Worm (Caenorhabditis elegans) whole organism, late embryonic: ENCODE measurements around the gene T20B5.2.

ENCODE experiments used
- C08G9.2 ChIP-seq: sonication (generic microtip); optimal IDR thresholded peaks from 2 replicates; lab custom pipeline; 2016; ENCODE audit warnings: mild to moderate bottlenecking, missing genetic modification characterization, moderate library complexity, missing compliant biosample characterization
- C38D4.7 ChIP-seq: fragments of 200-800 bp; sonication (Bioruptor generic); optimal IDR thresholded peaks from 2 replicates; lab custom pipeline; 2018; ENCODE audit warnings: mild to moderate bottlenecking, missing genetic modification characterization, moderate library complexity, missing compliant biosample characterization
- K02D7.2 ChIP-seq: sonication (generic microtip); optimal IDR thresholded peaks from 2 replicates; lab custom pipeline; 2017; ENCODE audit warnings: mild to moderate bottlenecking, missing genetic modification characterization, missing compliant biosample characterization
- K09A11.1 ChIP-seq: sonication (generic microtip); optimal IDR thresholded peaks from 2 replicates; lab custom pipeline; 2017; ENCODE audit warnings: antibody characterized with exemption, mild to moderate bottlenecking, missing genetic modification characterization, missing compliant biosample characterization; ENCODE audit not compliant: insufficient read depth
- T23F11.4 ChIP-seq: fragments of 200-800 bp; sonication (Bioruptor generic); optimal IDR thresholded peaks from 2 replicates; lab custom pipeline; 2018; ENCODE audit warnings: mild to moderate bottlenecking, missing genetic modification characterization, missing compliant biosample characterization
- Y22D7AL.16 ChIP-seq: sonication (generic microtip); optimal IDR thresholded peaks from 2 replicates; lab custom pipeline; 2016; ENCODE audit warnings: missing genetic modification characterization, missing compliant biosample characterization
- ahr-1 ChIP-seq: sonication (generic microtip); optimal IDR thresholded peaks from 2 replicates; lab custom pipeline; 2016; ENCODE audit warnings: missing genetic modification characterization, missing compliant biosample characterization
- ceh-14 ChIP-seq: sonication (generic microtip); optimal IDR thresholded peaks from 2 replicates; lab custom pipeline; 2016; ENCODE audit warnings: missing genotype, missing genetic modification characterization, missing compliant biosample characterization
- ceh-18 ChIP-seq: sonication (generic microtip); optimal IDR thresholded peaks from 2 replicates; lab custom pipeline; 2016; ENCODE audit warnings: missing genetic modification characterization, missing compliant biosample characterization
- ceh-2 ChIP-seq: sonication (generic microtip); optimal IDR thresholded peaks from 2 replicates; lab custom pipeline; 2016; ENCODE audit warnings: missing genotype, missing genetic modification characterization, missing compliant biosample characterization
- ceh-22 ChIP-seq: sonication (generic microtip); optimal IDR thresholded peaks from 2 replicates; lab custom pipeline; 2017; ENCODE audit warnings: missing biosample characterization, missing genetic modification characterization
- ceh-24 ChIP-seq: sonication (generic microtip); optimal IDR thresholded peaks from 2 replicates; lab custom pipeline; 2016; ENCODE audit warnings: mild to moderate bottlenecking, missing genetic modification characterization, missing compliant biosample characterization
- ceh-34 ChIP-seq: sonication (generic microtip); optimal IDR thresholded peaks from 2 replicates; lab custom pipeline; 2016; ENCODE audit warnings: mild to moderate bottlenecking, missing genetic modification characterization, missing compliant biosample characterization
- ceh-48 ChIP-seq: sonication (generic microtip); optimal IDR thresholded peaks from 2 replicates; lab custom pipeline; 2016; ENCODE audit warnings: missing genetic modification characterization, inconsistent platforms, missing compliant biosample characterization
- ceh-6 ChIP-seq: fragments of 200-800 bp; sonication (Bioruptor generic); optimal IDR thresholded peaks from 2 replicates; lab custom pipeline; 2018; ENCODE audit warnings: mild to moderate bottlenecking, missing genetic modification characterization, missing compliant biosample characterization
- ceh-9 ChIP-seq: sonication (generic microtip); optimal IDR thresholded peaks from 2 replicates; lab custom pipeline; 2016; ENCODE audit warnings: mild to moderate bottlenecking, missing genetic modification characterization, inconsistent platforms, missing compliant biosample characterization
- che-1 ChIP-seq: sonication (generic microtip); optimal IDR thresholded peaks from 2 replicates; lab custom pipeline; 2016; ENCODE audit warnings: mild to moderate bottlenecking, missing genetic modification characterization, missing compliant biosample characterization
- dmd-4 ChIP-seq: sonication (generic microtip); optimal IDR thresholded peaks from 2 replicates; lab custom pipeline; 2016; ENCODE audit warnings: borderline replicate concordance, missing genetic modification characterization, missing compliant biosample characterization
- dve-1 ChIP-seq: sonication (generic microtip); optimal IDR thresholded peaks from 2 replicates; lab custom pipeline; 2017; ENCODE audit warnings: antibody characterized with exemption, mild to moderate bottlenecking, missing genetic modification characterization, missing compliant biosample characterization
- elt-4 ChIP-seq: sonication (generic microtip); optimal IDR thresholded peaks from 2 replicates; lab custom pipeline; 2016; ENCODE audit warnings: missing genetic modification characterization, missing compliant biosample characterization
- fax-1 ChIP-seq: sonication (generic microtip); optimal IDR thresholded peaks from 2 replicates; lab custom pipeline; 2016; ENCODE audit warnings: missing genotype, missing genetic modification characterization, missing compliant biosample characterization
- fkh-6 ChIP-seq: sonication (generic microtip); optimal IDR thresholded peaks from 2 replicates; lab custom pipeline; 2016; ENCODE audit warnings: missing genetic modification characterization, missing compliant biosample characterization
- gmeb-2 ChIP-seq: sonication (generic microtip); optimal IDR thresholded peaks from 2 replicates; lab custom pipeline; 2016; ENCODE audit warnings: missing genetic modification characterization, inconsistent platforms, missing compliant biosample characterization
- hlh-13 ChIP-seq: fragments of 200-800 bp; sonication (Bioruptor generic); optimal IDR thresholded peaks from 2 replicates; lab custom pipeline; 2018; ENCODE audit warnings: mild to moderate bottlenecking, missing genetic modification characterization, missing compliant biosample characterization
- hlh-15 ChIP-seq: sonication (generic microtip); optimal IDR thresholded peaks from 2 replicates; lab custom pipeline; 2016; ENCODE audit warnings: missing genetic modification characterization, missing compliant biosample characterization
- hlh-30 ChIP-seq: sonication (generic microtip); optimal IDR thresholded peaks from 2 replicates; lab custom pipeline; 2017; ENCODE audit warnings: antibody characterized with exemption, missing genetic modification characterization, missing compliant biosample characterization; ENCODE audit not compliant: insufficient read depth
- hlh-6 ChIP-seq: sonication (generic microtip); optimal IDR thresholded peaks from 2 replicates; lab custom pipeline; 2016; ENCODE audit warnings: missing genotype, missing genetic modification characterization, missing compliant biosample characterization
- hlh-8 ChIP-seq: sonication (generic microtip); optimal IDR thresholded peaks from 2 replicates; lab custom pipeline; 2016; ENCODE audit warnings: missing genotype, missing genetic modification characterization, missing compliant biosample characterization
- lim-6 ChIP-seq: sonication (generic microtip); optimal IDR thresholded peaks from 2 replicates; lab custom pipeline; 2016; ENCODE audit warnings: missing genetic modification characterization, missing compliant biosample characterization
- madf-2 ChIP-seq: sonication (generic microtip); optimal IDR thresholded peaks from 2 replicates; lab custom pipeline; 2017; ENCODE audit warnings: missing genetic modification characterization, missing compliant biosample characterization
- nhr-11 ChIP-seq: fragments of 150-350 bp; optimal IDR thresholded peaks from 2 replicates; lab custom pipeline; 2014; ENCODE audit warnings: missing biosample characterization, missing genetic modification characterization
- npax-4 ChIP-seq: sonication (generic microtip); optimal IDR thresholded peaks from 2 replicates; lab custom pipeline; 2016; ENCODE audit warnings: missing genetic modification characterization, missing compliant biosample characterization
- odd-2 ChIP-seq: sonication (generic microtip); optimal IDR thresholded peaks from 2 replicates; lab custom pipeline; 2017; ENCODE audit warnings: antibody characterized with exemption, mild to moderate bottlenecking, missing genetic modification characterization, missing compliant biosample characterization
- pag-3 ChIP-seq: sonication (generic microtip); optimal IDR thresholded peaks from 2 replicates; lab custom pipeline; 2016; ENCODE audit warnings: missing compliant biosample characterization, missing genetic modification characterization, borderline replicate concordance
- pax-1 ChIP-seq: fragments of 150-350 bp; optimal IDR thresholded peaks from 2 replicates; lab custom pipeline; 2014; ENCODE audit warnings: missing biosample characterization, missing genetic modification characterization
- pha-2 ChIP-seq: sonication (generic microtip); optimal IDR thresholded peaks from 2 replicates; lab custom pipeline; 2017; ENCODE audit warnings: mild to moderate bottlenecking, missing genetic modification characterization, missing compliant biosample characterization
- pha-4 ChIP-seq: fragments of 150-350 bp; optimal IDR thresholded peaks from 2 replicates; lab custom pipeline; 2018; ENCODE audit warnings: missing biosample characterization, missing genetic modification reagents, missing genetic modification characterization
- pros-1 ChIP-seq: fragments of 150-350 bp; optimal IDR thresholded peaks from 2 replicates; lab custom pipeline; 2014; ENCODE audit warnings: missing biosample characterization, missing genetic modification reagents, missing genetic modification characterization
- ref-2 ChIP-seq: sonication (generic microtip); optimal IDR thresholded peaks from 2 replicates; lab custom pipeline; 2016; ENCODE audit warnings: missing genetic modification characterization, missing compliant biosample characterization
- sdc-2 ChIP-seq: sonication (generic microtip); optimal IDR thresholded peaks from 2 replicates; lab custom pipeline; 2016; ENCODE audit warnings: missing genotype, missing genetic modification characterization, missing compliant biosample characterization
- sox-2 ChIP-seq: fragments of 200-800 bp; sonication (Bioruptor generic); IDR thresholded peaks from 2 replicates; pipeline ENCODE4 v1.3.6; 2022; ENCODE audit warnings: missing genetic modification reagents, missing genetic modification characterization, missing compliant biosample characterization
- tbx-2 ChIP-seq: sonication (generic microtip); optimal IDR thresholded peaks from 2 replicates; lab custom pipeline; 2016; ENCODE audit warnings: missing genetic modification characterization, missing compliant biosample characterization
- tbx-7 ChIP-seq: sonication (generic microtip); optimal IDR thresholded peaks from 2 replicates; lab custom pipeline; 2016; ENCODE audit warnings: missing genotype, missing genetic modification characterization, missing compliant biosample characterization
- ttx-3 ChIP-seq: sonication (generic microtip); optimal IDR thresholded peaks from 2 replicates; lab custom pipeline; 2016; ENCODE audit warnings: missing genetic modification reagents, missing genetic modification characterization, missing compliant biosample characterization
- unc-3 ChIP-seq, 2 experiments: fragments of 200-800 bp in 1 of 2; sonication (Bioruptor generic) in 1 of 2; sonication (generic microtip) in 1 of 2; conservative IDR thresholded peaks in 1 of 2; optimal IDR thresholded peaks in 1 of 2; 2 replicates each; pipeline versions ENCODE4 v1.3.6 to Lab custom; 2016 to 2022; ENCODE audit warnings: missing compliant biosample characterization in 2 of 2, missing genetic modification characterization in 2 of 2, missing genetic modification reagents in 1 of 2
- unc-42 ChIP-seq: sonication (generic microtip); optimal IDR thresholded peaks from 2 replicates; lab custom pipeline; 2016; ENCODE audit warnings: missing genotype, missing genetic modification characterization, missing compliant biosample characterization
- unc-86 ChIP-seq: sonication (generic microtip); optimal IDR thresholded peaks from 2 replicates; lab custom pipeline; 2016; ENCODE audit warnings: missing genetic modification characterization, missing compliant biosample characterization
- zip-5 ChIP-seq: sonication (generic microtip); optimal IDR thresholded peaks from 2 replicates; lab custom pipeline; 2016; ENCODE audit warnings: missing genetic modification characterization, missing compliant biosample characterization

T20B5.2 gene

DNA sequence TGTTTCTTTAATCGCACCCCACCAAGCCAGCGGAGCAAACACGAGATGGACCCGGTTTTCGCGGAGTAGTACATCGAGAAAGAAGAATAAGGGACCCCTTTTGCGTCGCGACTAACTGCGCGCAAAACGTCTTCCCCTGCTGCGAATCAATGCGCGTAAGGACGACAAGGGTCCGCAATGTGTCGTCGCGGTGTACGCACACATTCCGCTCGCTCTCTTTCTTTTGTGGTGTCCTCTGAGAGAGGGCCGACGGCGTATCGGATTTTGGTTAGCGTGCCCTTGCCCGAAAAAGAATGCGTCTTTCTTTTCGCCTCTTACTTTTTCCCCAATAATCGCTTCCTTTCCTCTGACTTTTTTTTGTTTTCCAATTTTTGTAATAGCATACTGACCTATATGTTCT lies 6.9 kb downstream of the T20B5.2 start (continued):
- TF ChIP-seq ttx-3: no peak
- peak; percentile 87 for TF ChIP-seq sdc-2 (tag; lab: Kevin White, UChicago)
- peak; percentile 90 for TF ChIP-seq unc-42 (tag; lab: Kevin White, UChicago)
- TF ChIP-seq ceh-24 (tag; lab: Kevin White, UChicago): no peak
- peak; percentile 81 for TF ChIP-seq ceh-48 (tag; lab: Kevin White, UChicago)
- TF ChIP-seq che-1: no peak
- TF ChIP-seq C38D4.7 (GFP tag; lab: Kevin White, UChicago): no peak
- TF ChIP-seq ceh-18 (tag; lab: Kevin White, UChicago): peak; percentile 33
- TF ChIP-seq ahr-1 (tag; lab: Kevin White, UChicago): no peak
- TF ChIP-seq fkh-6 (tag; lab: Kevin White, UChicago): peak; percentile 22
- TF ChIP-seq hlh-6 (tag; lab: Kevin White, UChicago): no peak
- TF ChIP-seq hlh-15 (tag; lab: Kevin White, UChicago): no peak
- peak; percentile 57 for TF ChIP-seq hlh-30
- TF ChIP-seq K02D7.2 (tag; lab: Kevin White, UChicago): no peak
- TF ChIP-seq npax-4 (tag; lab: Kevin White, UChicago): no peak
- no peak for TF ChIP-seq pha-4 (tag; lab: Kevin White, UChicago)
- peak; percentile 86 for TF ChIP-seq tbx-2 (tag; lab: Kevin White, UChicago)
- no peak for TF ChIP-seq ceh-6 (GFP tag; lab: Kevin White, UChicago)
- peak; percentile 2 for TF ChIP-seq fax-1
- peak; percentile 22 for TF ChIP-seq madf-2 (tag; lab: Kevin White, UChicago)
- peak; percentile 47 for TF ChIP-seq unc-86 (tag; lab: Kevin White, UChicago)
- TF ChIP-seq pros-1 (tag; lab: Kevin White, UChicago): peak; percentile 62
- no peak for TF ChIP-seq sox-2
- peak; percentile 86 for TF ChIP-seq ceh-34 (tag; lab: Kevin White, UChicago)
- TF ChIP-seq ceh-14 (tag; lab: Kevin White, UChicago): peak; percentile 35
- TF ChIP-seq Y22D7AL.16: no peak
- no peak for TF ChIP-seq dve-1 (tag; lab: Kevin White, UChicago)
- no peak for TF ChIP-seq gmeb-2 (tag; lab: Kevin White, UChicago)
- TF ChIP-seq ref-2 (tag; lab: Kevin White, UChicago): peak; percentile 84
- TF ChIP-seq lim-6 (tag; lab: Kevin White, UChicago): peak; percentile 28
- TF ChIP-seq K09A11.1: no peak
- TF ChIP-seq ceh-2 (tag; lab: Kevin White, UChicago): peak; percentile 37
- no peak for TF ChIP-seq tbx-7
- no peak for TF ChIP-seq nhr-11
- peak; percentile 13 for TF ChIP-seq hlh-8 (tag; lab: Kevin White, UChicago)
- TF ChIP-seq ceh-9 (tag; lab: Kevin White, UChicago): no peak
- 0 out of 2 replicates have a peak, but pooled peaks have one; percentile 32 for TF ChIP-seq unc-3 (GFP tag; conservative IDR thresholded peaks at IDR 0.05; lab: Robert Waterston, UW)
- peak; percentile 52 for TF ChIP-seq unc-3 (tag; optimal IDR thresholded peaks at IDR 0.05; lab: Kevin White, UChicago)
- no peak for TF ChIP-seq dmd-4
- TF ChIP-seq pag-3 (tag; lab: Kevin White, UChicago): no peak
- TF ChIP-seq pax-1 (tag; lab: Kevin White, UChicago): no peak
- TF ChIP-seq T23F11.4 (GFP tag; lab: Kevin White, UChicago): no peak
- no peak for TF ChIP-seq odd-2 (tag; lab: Kevin White, UChicago)
- no peak for TF ChIP-seq hlh-13 (GFP tag; lab: Kevin White, UChicago)
- TF ChIP-seq elt-4 (tag; lab: Kevin White, UChicago): no peak
- TF ChIP-seq pha-2 (tag; lab: Kevin White, UChicago): no peak
- TF ChIP-seq ceh-22 (tag; lab: Kevin White, UChicago): no peak
- peak; percentile 25 for TF ChIP-seq C08G9.2 (tag; lab: Kevin White, UChicago)
- TF ChIP-seq zip-5 (tag; lab: Kevin White, UChicago): no peak
